Fruit fly (Drosophila melanogaster) whole organism, wandering third instar larva: ENCODE data around the gene pxb.

Source experiments
- Abd-B ChIP-seq: fragments of >200 bp; optimal IDR thresholded peaks from 2 replicates; lab custom pipeline; 2017; ENCODE audit warnings: missing biosample characterization, missing genetic modification characterization
- CG32264 ChIP-seq: fragments of 200-800 bp; sonication (Bioruptor generic); optimal IDR thresholded peaks from 2 replicates; lab custom pipeline; 2016; ENCODE audit warnings: missing biosample characterization, missing genetic modification characterization
- CG9705 ChIP-seq: fragments of 200-800 bp; sonication (Bioruptor generic); optimal IDR thresholded peaks from 2 replicates; lab custom pipeline; 2018; ENCODE audit warnings: missing biosample characterization, mild to moderate bottlenecking, missing genetic modification characterization
- CrebA ChIP-seq: fragments of 200-800 bp; sonication (Bioruptor generic); optimal IDR thresholded peaks from 2 replicates; lab custom pipeline; 2016; ENCODE audit warnings: missing biosample characterization, mild to moderate bottlenecking, missing genetic modification characterization, borderline replicate concordance
- Dfd ChIP-seq: fragments of >200 bp; optimal IDR thresholded peaks from 2 replicates; lab custom pipeline; 2017; ENCODE audit warnings: missing biosample characterization, missing genetic modification characterization
- Dif ChIP-seq: fragments of 200-275, 200-300 bp; sonication (Bioruptor generic); optimal IDR thresholded peaks from 2 replicates; lab custom pipeline; 2018; ENCODE audit warnings: missing biosample characterization, missing genetic modification characterization; ENCODE audit not compliant: partially characterized antibody
- GATAd ChIP-seq: sonication (Bioruptor generic); optimal IDR thresholded peaks from 2 replicates; lab custom pipeline; 2016; ENCODE audit warnings: missing biosample characterization, missing genetic modification characterization
- HLH106 ChIP-seq: fragments of 200-800 bp; optimal IDR thresholded peaks from 3 replicates; lab custom pipeline; 2019; ENCODE audit warnings: missing biosample characterization, mild to moderate bottlenecking, missing genetic modification characterization, moderate library complexity
- Hnf4 ChIP-seq: fragments of 200-800 bp; sonication (Bioruptor generic); optimal IDR thresholded peaks from 2 replicates; lab custom pipeline; 2016; ENCODE audit warnings: missing biosample characterization, mild to moderate bottlenecking, missing genetic modification characterization
- Hr78 ChIP-seq: fragments of >200 bp; optimal IDR thresholded peaks from 2 replicates; lab custom pipeline; 2017; ENCODE audit warnings: missing biosample characterization, missing genetic modification characterization
- Hr83 ChIP-seq: fragments of 200-300 bp; sonication (Bioruptor generic); optimal IDR thresholded peaks from 2 replicates; lab custom pipeline; 2016; ENCODE audit warnings: missing biosample characterization, mild to moderate bottlenecking, missing genetic modification characterization, moderate library complexity; ENCODE audit not compliant: poor library complexity, severe bottlenecking
- Jra ChIP-seq: sonication (Bioruptor generic); optimal IDR thresholded peaks from 2 replicates; lab custom pipeline; 2016; ENCODE audit warnings: missing biosample characterization, missing genetic modification characterization
- Mio ChIP-seq: sonication (Bioruptor generic); optimal IDR thresholded peaks from 2 replicates; lab custom pipeline; 2016; ENCODE audit warnings: missing biosample characterization, missing genetic modification characterization
- Myc ChIP-seq: fragments of >200 bp; optimal IDR thresholded peaks from 2 replicates; lab custom pipeline; 2017
- N ChIP-seq: fragments of >200 bp; optimal IDR thresholded peaks from 2 replicates; lab custom pipeline; 2018; ENCODE audit warnings: missing biosample characterization, missing external identifiers, missing genetic modification characterization
- OdsH ChIP-seq: fragments of 200-800 bp; sonication (Bioruptor generic); optimal IDR thresholded peaks from 2 replicates; lab custom pipeline; 2016; ENCODE audit warnings: missing biosample characterization, mild to moderate bottlenecking, missing genetic modification characterization
- Rel ChIP-seq, 2 experiments: fragments of 200-800 bp; sonication (Bioruptor generic) in 1 of 2; optimal IDR thresholded peaks; 2 replicates in 1 of 2; 3 replicates in 1 of 2; lab custom pipeline; 2016 to 2019; ENCODE audit warnings: mild to moderate bottlenecking in 2 of 2, missing biosample characterization in 2 of 2, missing genetic modification characterization in 2 of 2, moderate library complexity in 1 of 2
- Sp1 ChIP-seq: fragments of 200-800 bp; sonication (Bioruptor generic); optimal IDR thresholded peaks from 3 replicates; lab custom pipeline; 2019; ENCODE audit warnings: missing biosample characterization, mild to moderate bottlenecking, missing genetic modification characterization, moderate library complexity
- Vsx2 ChIP-seq: fragments of 200-300, 225-300 bp; sonication (Bioruptor generic); optimal IDR thresholded peaks from 2 replicates; lab custom pipeline; 2018; ENCODE audit warnings: missing biosample characterization, missing genetic modification characterization; ENCODE audit not compliant: partially characterized antibody
- br ChIP-seq: fragments of 200-800 bp; sonication (Bioruptor generic); optimal IDR thresholded peaks from 2 replicates; lab custom pipeline; 2016; ENCODE audit warnings: missing biosample characterization, missing genetic modification characterization
- brk ChIP-seq: fragments of 200-800 bp; sonication (Bioruptor generic); optimal IDR thresholded peaks from 2 replicates; lab custom pipeline; 2016; ENCODE audit warnings: missing biosample characterization, mild to moderate bottlenecking, missing genetic modification characterization
- dl ChIP-seq, 2 experiments: fragments of 175-275, 200-275 bp in 1 of 2; fragments of 200-275 bp in 1 of 2; sonication (Bioruptor generic); optimal IDR thresholded peaks; lab custom pipeline; 2018; ENCODE audit warnings: mild to moderate bottlenecking in 2 of 2, missing biosample characterization in 2 of 2, missing genetic modification characterization in 2 of 2, moderate library complexity in 2 of 2; ENCODE audit not compliant: partially characterized antibody in 2 of 2, insufficient read depth in 1 of 2
- dmrt93B ChIP-seq: fragments of 200-800 bp; sonication (Bioruptor generic); optimal IDR thresholded peaks from 2 replicates; lab custom pipeline; 2018; ENCODE audit warnings: missing biosample characterization, mild to moderate bottlenecking, missing genetic modification characterization
- dsf ChIP-seq: sonication (Bioruptor generic); optimal IDR thresholded peaks from 2 replicates; lab custom pipeline; 2016; ENCODE audit warnings: missing biosample characterization, missing genetic modification characterization, borderline replicate concordance
- ey ChIP-seq: fragments of 200-800 bp; sonication (Bioruptor generic); optimal IDR thresholded peaks from 2 replicates; lab custom pipeline; 2016; ENCODE audit warnings: missing biosample characterization, missing genetic modification characterization
- foxo ChIP-seq, 2 experiments: fragments of 200-800 bp; sonication (Bioruptor generic); optimal IDR thresholded peaks; 2 replicates in 1 of 2; 3 replicates in 1 of 2; lab custom pipeline; 2016 to 2017; ENCODE audit warnings: missing biosample characterization in 2 of 2, missing genetic modification characterization in 2 of 2
- fru ChIP-seq: fragments of 200-800 bp; sonication (Bioruptor generic); optimal IDR thresholded peaks from 3 replicates; lab custom pipeline; 2016; ENCODE audit warnings: missing biosample characterization, mild to moderate bottlenecking, missing genetic modification characterization
- h ChIP-seq: fragments of 200-800 bp; sonication (Bioruptor generic); optimal IDR thresholded peaks from 3 replicates; lab custom pipeline; 2016; ENCODE audit warnings: missing biosample characterization, mild to moderate bottlenecking, missing genetic modification characterization
- jim ChIP-seq: fragments of 175-275, 200-325 bp; sonication (Bioruptor generic); optimal IDR thresholded peaks from 2 replicates; lab custom pipeline; 2016; ENCODE audit warnings: missing biosample characterization, mild to moderate bottlenecking, missing genetic modification characterization
- lola ChIP-seq: fragments of >200 bp; optimal IDR thresholded peaks from 2 replicates; lab custom pipeline; 2017; ENCODE audit warnings: missing biosample characterization, missing genetic modification characterization
- pan ChIP-seq: fragments of >200 bp; optimal IDR thresholded peaks from 2 replicates; lab custom pipeline; 2017
- psq ChIP-seq: fragments of 200-800 bp; sonication (Bioruptor generic); optimal IDR thresholded peaks from 3 replicates; lab custom pipeline; 2017; ENCODE audit warnings: missing biosample characterization, mild to moderate bottlenecking, missing genetic modification characterization, moderate library complexity
- rgr ChIP-seq: fragments of 200-800 bp; sonication (Bioruptor generic); optimal IDR thresholded peaks from 3 replicates; lab custom pipeline; 2016; ENCODE audit warnings: missing biosample characterization, mild to moderate bottlenecking, missing genetic modification characterization
- sage ChIP-seq: fragments of 200-800 bp; sonication (Bioruptor generic); optimal IDR thresholded peaks from 2 replicates; lab custom pipeline; 2016; ENCODE audit warnings: missing biosample characterization, mild to moderate bottlenecking, missing genetic modification characterization
- sv ChIP-seq: fragments of 200-800 bp; sonication (Bioruptor generic); optimal IDR thresholded peaks from 3 replicates; lab custom pipeline; 2016; ENCODE audit warnings: missing biosample characterization, missing genetic modification characterization
- tai ChIP-seq: sonication (Bioruptor generic); optimal IDR thresholded peaks from 2 replicates; lab custom pipeline; 2016; ENCODE audit warnings: missing biosample characterization, missing genetic modification characterization
- usp ChIP-seq: fragments of >200 bp; optimal IDR thresholded peaks from 2 replicates; lab custom pipeline; 2017; ENCODE audit warnings: missing biosample characterization, missing genetic modification characterization
- woc ChIP-seq: sonication (Bioruptor generic); optimal IDR thresholded peaks from 2 replicates; lab custom pipeline; 2016; ENCODE audit warnings: missing biosample characterization, mild to moderate bottlenecking, missing genetic modification characterization

Gene pxb

DNA sequence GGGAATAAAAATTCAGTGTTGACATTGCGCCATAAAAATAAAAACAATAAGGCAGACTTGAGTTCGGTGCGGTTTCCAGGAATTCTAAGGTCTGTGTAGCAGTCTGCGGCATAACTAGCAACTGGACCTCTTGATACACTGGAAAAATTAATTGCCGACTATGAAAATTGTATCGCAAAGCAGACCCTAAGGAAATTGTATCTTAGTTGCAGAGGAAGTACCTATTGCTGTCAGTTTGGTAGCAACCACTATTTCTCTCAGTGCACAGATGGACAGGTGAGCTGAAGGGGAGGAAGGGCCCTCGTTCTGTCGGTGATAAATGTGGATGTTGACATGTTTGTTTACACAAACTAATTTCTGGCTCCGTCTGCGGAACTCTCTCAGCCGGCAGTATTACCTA is 21.2 kb upstream of the pxb start:
- no peak for TF ChIP-seq OdsH (GFP tag; lab: Kevin White, UChicago)
- peak in 1 of 2 experiments; percentile 66 for TF ChIP-seq foxo (GFP tag; optimal IDR thresholded peaks at IDR 0.05; lab: Kevin White, UChicago)
- TF ChIP-seq HLH106 (tag; lab: Kevin White, UChicago) = no peak
- TF ChIP-seq dmrt93B (GFP tag; lab: Kevin White, UChicago) = no peak
- no peak for TF ChIP-seq brk (GFP tag; lab: Kevin White, UChicago)
- no peak for TF ChIP-seq Vsx2
- no peak for TF ChIP-seq Dif (GFP tag; lab: Kevin White, UChicago)
- TF ChIP-seq Mio (GFP tag; lab: Kevin White, UChicago) = no peak
- TF ChIP-seq Rel (GFP tag; optimal IDR thresholded peaks at IDR 0.05; lab: Kevin White, UChicago) = no peak
- TF ChIP-seq Rel (tag; optimal IDR thresholded peaks at IDR 0.05; lab: Kevin White, UChicago) = no peak
- no peak for TF ChIP-seq Abd-B (GFP tag; lab: Kevin White, UChicago)
- TF ChIP-seq tai (GFP tag; lab: Kevin White, UChicago) = no peak
- peak; percentile 26 for TF ChIP-seq br (GFP tag; lab: Kevin White, UChicago)
- peak; percentile 10 for TF ChIP-seq psq (GFP tag; lab: Kevin White, UChicago)
- no peak for TF ChIP-seq lola (GFP tag; lab: Kevin White, UChicago)
- no peak for TF ChIP-seq Hr83 (GFP tag; lab: Kevin White, UChicago)
- TF ChIP-seq dsf (GFP tag; lab: Kevin White, UChicago) = no peak
- TF ChIP-seq sv = no peak
- TF ChIP-seq sage (GFP tag; lab: Kevin White, UChicago) = no peak
- TF ChIP-seq CG32264 (GFP tag; lab: Kevin White, UChicago) = no peak
- TF ChIP-seq Hr78 = no peak
- no peak for TF ChIP-seq Jra (GFP tag; lab: Kevin White, UChicago)
- TF ChIP-seq CrebA (GFP tag; lab: Kevin White, UChicago) = no peak
- no peak for TF ChIP-seq rgr
- TF ChIP-seq dl (GFP tag; optimal IDR thresholded peaks at IDR 0.05; lab: Kevin White, UChicago; ENCODE audit: insufficient read depth in 1 of 2, partially characterized antibody in 2 of 2) = no peak
- TF ChIP-seq GATAd (GFP tag; lab: Kevin White, UChicago) = no peak
- peak; percentile 46 for TF ChIP-seq fru (GFP tag; lab: Kevin White, UChicago)
- peak; percentile 14 for TF ChIP-seq h (GFP tag; lab: Kevin White, UChicago)
- TF ChIP-seq woc (GFP tag; lab: Kevin White, UChicago) = peak; percentile 28
- TF ChIP-seq Sp1 = no peak
- TF ChIP-seq usp (GFP tag; lab: Kevin White, UChicago) = no peak
- no peak for TF ChIP-seq Myc (lab: Kevin White, UChicago)
- TF ChIP-seq pan (lab: Kevin White, UChicago) = no peak
- TF ChIP-seq jim (GFP tag; lab: Kevin White, UChicago) = no peak
- TF ChIP-seq Hnf4 (GFP tag; lab: Kevin White, UChicago) = peak; percentile 25
- TF ChIP-seq ey = peak; percentile 27
- TF ChIP-seq CG9705 (GFP tag; lab: Kevin White, UChicago) = no peak
- TF ChIP-seq Dfd (GFP tag; lab: Kevin White, UChicago) = no peak
- TF ChIP-seq N = no peak

DNA sequence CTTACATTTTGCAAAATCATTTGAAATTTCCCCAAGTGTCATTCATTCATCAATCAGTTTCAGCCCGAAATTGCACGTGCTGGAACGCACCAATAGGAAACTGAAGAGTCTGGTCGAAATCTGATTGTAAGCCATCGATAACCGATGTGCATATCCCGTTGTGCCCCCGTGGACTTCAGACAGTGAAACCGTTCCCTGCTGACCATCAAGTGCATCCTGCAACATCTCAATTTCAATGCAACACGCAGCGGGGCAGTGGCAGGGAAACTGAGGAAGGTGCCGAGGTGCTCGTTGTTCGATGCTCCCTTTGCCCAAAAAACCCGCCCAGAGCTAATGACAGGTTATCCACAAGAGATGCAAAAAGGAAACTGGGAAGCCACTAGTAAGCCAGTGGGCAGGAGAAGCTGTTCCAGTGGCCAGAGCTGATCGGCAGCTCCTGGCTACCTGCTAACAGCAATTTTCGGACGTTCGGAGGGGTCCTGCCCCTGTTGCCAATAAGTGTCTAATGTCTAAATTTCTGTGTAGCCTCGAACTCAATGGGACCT is 19.0 kb upstream of the pxb start:
- TF ChIP-seq OdsH (GFP tag; lab: Kevin White, UChicago) (no peak), Jra (GFP tag; lab: Kevin White, UChicago) (no peak), Mio (GFP tag; lab: Kevin White, UChicago) (no peak), Dif (GFP tag; lab: Kevin White, UChicago) (no peak), jim (GFP tag; lab: Kevin White, UChicago) (no peak), Vsx2 (no peak), dmrt93B (GFP tag; lab: Kevin White, UChicago) (no peak), HLH106 (tag; lab: Kevin White, UChicago) (no peak), tai (GFP tag; lab: Kevin White, UChicago) (no peak), dl (GFP tag; optimal IDR thresholded peaks at IDR 0.05; lab: Kevin White, UChicago; ENCODE audit: insufficient read depth in 1 of 2, partially characterized antibody in 2 of 2) (no peak)
